Fruit fly (Drosophila melanogaster): ENCODE measurements around the gene ham.

Gene ham

DNA sequence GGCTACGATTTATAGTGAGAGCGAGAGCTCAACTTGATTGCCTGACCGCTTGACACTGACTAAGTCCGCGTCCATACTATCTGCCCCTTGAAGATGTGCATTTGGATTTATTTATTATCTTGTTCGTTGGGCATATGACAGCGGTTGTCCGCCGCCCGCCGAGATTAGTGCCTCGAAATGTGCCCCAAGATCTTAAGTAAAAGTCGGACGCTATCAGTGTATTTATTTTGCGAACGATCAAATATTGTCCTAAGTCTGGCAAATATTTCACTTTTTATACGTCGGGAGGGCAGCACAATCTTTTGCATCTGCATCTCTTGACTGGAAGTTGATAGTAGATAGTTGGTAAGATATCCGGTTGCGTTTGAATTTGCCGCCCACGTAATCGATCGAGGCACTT is 79.0 kb downstream of the ham start, which contains the start of gene Irk3:
TSS of gene Irk3 (minus strand) at position 63 of the 400 bp plus-strand sequence.
- TF ChIP-seq fd59A (GFP tag; optimal IDR thresholded peaks at IDR 0.05) (no peak), eg (GFP tag; IDR thresholded peaks at IDR 0.05) (no peak), CG15336 (GFP tag; IDR thresholded peaks at IDR 0.05) (no peak), pdm3 (GFP tag; optimal IDR thresholded peaks at IDR 0.05) (no peak), CG31627 (GFP tag; optimal IDR thresholded peaks at IDR 0.05) (no peak), Blimp-1 (GFP tag; optimal IDR thresholded peaks at IDR 0.05) (no peak), Sox15 (GFP tag; optimal IDR thresholded peaks at IDR 0.05) (no peak), CG6163 (GFP tag; IDR thresholded peaks at IDR 0.05) (no peak), Ets21C (GFP tag; optimal IDR thresholded peaks at IDR 0.05) (no peak), CG8119 (GFP tag; IDR thresholded peaks at IDR 0.05) (no peak), fkh (GFP tag; optimal IDR thresholded peaks at IDR 0.05) (no peak), Hr38 (GFP tag; optimal IDR thresholded peaks at IDR 0.05) (no peak), CG11902 (GFP tag; optimal IDR thresholded peaks at IDR 0.05) (no peak)

All from whole organism, prepupa.